Fruit fly (Drosophila melanogaster) whole organism, embryonic: ENCODE results near the gene CG11970.

Experiments
- Awh ChIP-seq: fragments of 200-800 bp; sonication (Bioruptor generic); IDR thresholded peaks from 2 replicates; pipeline ENCODE4, ENCODE4 v1.3.6; 2022; ENCODE audit warnings: missing biosample characterization, missing genetic modification characterization
- CG10654 ChIP-seq: fragments of 200-800 bp; sonication (Bioruptor generic); optimal IDR thresholded peaks from 2 replicates; lab custom pipeline; 2016; ENCODE audit warnings: missing biosample characterization, missing genetic modification characterization
- CG11696 ChIP-seq: fragments of 200-800 bp; sonication (Bioruptor generic); IDR thresholded peaks from 2 replicates; pipeline ENCODE4 v1.3.6; 2022; ENCODE audit warnings: missing biosample characterization, missing genetic modification characterization
- CG12391 ChIP-seq: fragments of 200-800 bp; sonication (Bioruptor generic); optimal IDR thresholded peaks from 3 replicates; lab custom pipeline; 2018; ENCODE audit warnings: missing biosample characterization, mild to moderate bottlenecking, missing genetic modification characterization, moderate library complexity
- CG13424 ChIP-seq: fragments of 200-800 bp; sonication (Bioruptor generic); optimal IDR thresholded peaks from 2 replicates; lab custom pipeline; 2019; ENCODE audit warnings: missing biosample characterization, mild to moderate bottlenecking, missing genetic modification characterization, moderate library complexity
- CG17912 ChIP-seq: fragments of 200-800 bp; sonication (Bioruptor generic); optimal IDR thresholded peaks from 2 replicates; lab custom pipeline; 2018; ENCODE audit warnings: missing biosample characterization, mild to moderate bottlenecking, missing genetic modification characterization
- CG30403 ChIP-seq: fragments of 200-800 bp; sonication (Bioruptor generic); optimal IDR thresholded peaks from 3 replicates; lab custom pipeline; 2016; ENCODE audit warnings: missing biosample characterization, missing genetic modification characterization
- CG32767 ChIP-seq: fragments of 200-800 bp; sonication (Bioruptor generic); IDR thresholded peaks from 2 replicates; pipeline ENCODE4 v1.3.6; 2022; ENCODE audit warnings: missing biosample characterization, missing genetic modification characterization
- CG3838 ChIP-seq: fragments of 200-800 bp; sonication (Bioruptor generic); optimal IDR thresholded peaks from 3 replicates; lab custom pipeline; 2016; ENCODE audit warnings: missing biosample characterization, missing genetic modification characterization
- CG4404 ChIP-seq: fragments of 200-800 bp; sonication (Bioruptor generic); IDR thresholded peaks from 2 replicates; pipeline ENCODE4 v1.3.6; 2022; ENCODE audit warnings: missing biosample characterization, missing genetic modification characterization
- CG5245 ChIP-seq: fragments of 200-800 bp; sonication (Bioruptor generic); optimal IDR thresholded peaks from 3 replicates; lab custom pipeline; 2016; ENCODE audit warnings: missing biosample characterization, missing genetic modification characterization
- CG6683 ChIP-seq: fragments of 200-800 bp; sonication (Bioruptor generic); optimal IDR thresholded peaks from 2 replicates; lab custom pipeline; 2017; ENCODE audit warnings: missing biosample characterization, mild to moderate bottlenecking, missing genetic modification characterization, missing genetic modification reagents
- CG6854 ChIP-seq: fragments of 200-800 bp; sonication (Bioruptor generic); optimal IDR thresholded peaks from 3 replicates; lab custom pipeline; 2017; ENCODE audit warnings: missing biosample characterization, mild to moderate bottlenecking, missing genetic modification characterization
- CG7271 ChIP-seq: fragments of 200-800 bp; sonication (Bioruptor generic); optimal IDR thresholded peaks from 2 replicates; lab custom pipeline; 2018; ENCODE audit warnings: missing biosample characterization, mild to moderate bottlenecking, missing genetic modification characterization, moderate library complexity
- CG7357 ChIP-seq: fragments of 200-800 bp; sonication (Bioruptor generic); IDR thresholded peaks from 3 replicates; pipeline ENCODE4 v1.3.6; 2022; ENCODE audit warnings: missing biosample characterization, missing genetic modification characterization
- CG7372 ChIP-seq: fragments of 200-800 bp; sonication (Bioruptor generic); IDR thresholded peaks from 2 replicates; pipeline ENCODE4 v1.3.6; 2022; ENCODE audit warnings: missing biosample characterization, missing genetic modification characterization
- CG8281 ChIP-seq: fragments of 200-800 bp; sonication (Bioruptor generic); optimal IDR thresholded peaks from 2 replicates; lab custom pipeline; 2018; ENCODE audit warnings: missing biosample characterization, mild to moderate bottlenecking, missing genetic modification characterization, moderate library complexity
- CG8290 ChIP-seq, 3 experiments: fragments of 200-800 bp; sonication (Bioruptor generic); optimal IDR thresholded peaks; 2 replicates each; lab custom pipeline; 2016 to 2019; ENCODE audit warnings: missing biosample characterization in 3 of 3, missing genetic modification characterization in 3 of 3, mild to moderate bottlenecking in 2 of 3, moderate library complexity in 1 of 3
- H2.0 ChIP-seq: fragments of 200-800 bp; sonication (Bioruptor generic); IDR thresholded peaks from 2 replicates; pipeline ENCODE4 v1.3.6; 2022; ENCODE audit warnings: missing biosample characterization, missing genetic modification characterization
- Hr51 ChIP-seq, 2 experiments: fragments of 200-800 bp; sonication (Bioruptor generic); optimal IDR thresholded peaks; 2 replicates in 1 of 2; 3 replicates in 1 of 2; lab custom pipeline; 2016 to 2018; ENCODE audit warnings: missing biosample characterization in 2 of 2, missing genetic modification characterization in 2 of 2, mild to moderate bottlenecking in 1 of 2, moderate library complexity in 1 of 2
- Hr78 ChIP-seq, 2 experiments: fragments of 200-800 bp in 1 of 2; fragments of >200 bp in 1 of 2; sonication (Bioruptor generic) in 1 of 2; optimal IDR thresholded peaks; 2 replicates each; lab custom pipeline; 2017 to 2019; ENCODE audit warnings: missing biosample characterization in 2 of 2, missing genetic modification characterization in 2 of 2, mild to moderate bottlenecking in 1 of 2, moderate library complexity in 1 of 2
- Hsf ChIP-seq: fragments of 200-800 bp; sonication (Bioruptor generic); optimal IDR thresholded peaks from 3 replicates; lab custom pipeline; 2016; ENCODE audit warnings: missing biosample characterization, missing genetic modification characterization
- Jarid2 ChIP-seq: fragments of 200-800 bp; sonication (Bioruptor generic); optimal IDR thresholded peaks from 3 replicates; lab custom pipeline; 2017; ENCODE audit warnings: mild to moderate bottlenecking, missing biosample characterization, missing genetic modification reagents, missing genetic modification characterization
- MESR4 ChIP-seq: fragments of 200-800 bp; sonication (Bioruptor generic); optimal IDR thresholded peaks from 2 replicates; lab custom pipeline; 2018; ENCODE audit warnings: missing biosample characterization, mild to moderate bottlenecking, missing genetic modification characterization, moderate library complexity
- ara ChIP-seq: fragments of 200-800 bp; sonication (Bioruptor generic); IDR thresholded peaks from 2 replicates; pipeline ENCODE4 v1.3.6; 2022; ENCODE audit warnings: missing biosample characterization, missing genetic modification characterization
- bowl ChIP-seq: fragments of 200-800 bp; sonication (Bioruptor generic); IDR thresholded peaks from 2 replicates; pipeline ENCODE4 v1.3.6; 2022; ENCODE audit warnings: missing biosample characterization, missing genetic modification characterization
- btn ChIP-seq: fragments of 200-800 bp; sonication (Bioruptor generic); optimal IDR thresholded peaks from 2 replicates; lab custom pipeline; 2016; ENCODE audit warnings: missing biosample characterization, missing genetic modification characterization
- crc ChIP-seq: fragments of 200-800 bp; sonication (Bioruptor generic); optimal IDR thresholded peaks from 2 replicates; lab custom pipeline; 2016; ENCODE audit warnings: missing biosample characterization, missing genetic modification characterization
- crol ChIP-seq: fragments of 200-800 bp; sonication (Bioruptor generic); IDR thresholded peaks from 2 replicates; pipeline ENCODE4 v1.3.6; 2022; ENCODE audit warnings: missing biosample characterization, missing genetic modification characterization
- cwo ChIP-seq: fragments of 200-800 bp; sonication (Bioruptor generic); optimal IDR thresholded peaks from 3 replicates; lab custom pipeline; 2017; ENCODE audit warnings: missing biosample characterization, missing genetic modification characterization, mild to moderate bottlenecking, moderate library complexity, missing genetic modification reagents
- danr ChIP-seq: fragments of 200-800 bp; sonication (Bioruptor generic); IDR thresholded peaks from 2 replicates; pipeline ENCODE4 v1.3.6; 2022; ENCODE audit warnings: missing biosample characterization, missing genetic modification characterization
- dimm ChIP-seq: fragments of 200-800 bp; sonication (Bioruptor generic); IDR thresholded peaks from 2 replicates; pipeline ENCODE4 v1.3.6; 2022; ENCODE audit warnings: missing biosample characterization, missing genetic modification characterization
- dmrt99B ChIP-seq: fragments of 200-800 bp; sonication (Bioruptor generic); optimal IDR thresholded peaks from 2 replicates; lab custom pipeline; 2018; ENCODE audit warnings: missing biosample characterization, mild to moderate bottlenecking, missing genetic modification characterization, moderate library complexity
- ems ChIP-seq: fragments of 200-800 bp; sonication (Bioruptor generic); optimal IDR thresholded peaks from 3 replicates; lab custom pipeline; 2016; ENCODE audit warnings: missing biosample characterization, missing genetic modification characterization
- eyg ChIP-seq: fragments of 200-800 bp; sonication (Bioruptor generic); optimal IDR thresholded peaks from 3 replicates; lab custom pipeline; 2016; ENCODE audit warnings: missing biosample characterization, missing genetic modification characterization
- fd3F ChIP-seq: fragments of 200-800 bp; sonication (Bioruptor generic); optimal IDR thresholded peaks from 2 replicates; lab custom pipeline; 2018; ENCODE audit warnings: missing biosample characterization, mild to moderate bottlenecking, missing genetic modification characterization, moderate library complexity
- grau ChIP-seq: fragments of 200-800 bp; optimal IDR thresholded peaks from 3 replicates; lab custom pipeline; 2019; ENCODE audit warnings: missing biosample characterization, mild to moderate bottlenecking, missing genetic modification characterization, moderate library complexity
- grn ChIP-seq: fragments of 200-800 bp; sonication (Bioruptor generic); optimal IDR thresholded peaks from 3 replicates; lab custom pipeline; 2017; ENCODE audit warnings: missing biosample characterization, missing genetic modification characterization
- kni ChIP-seq: fragments of 200-800 bp; sonication (Bioruptor generic); optimal IDR thresholded peaks from 3 replicates; lab custom pipeline; 2017; ENCODE audit warnings: mild to moderate bottlenecking, missing biosample characterization, missing genetic modification reagents, missing genetic modification characterization
- org-1 ChIP-seq: fragments of 200-800 bp; sonication (Bioruptor generic); optimal IDR thresholded peaks from 2 replicates; lab custom pipeline; 2017; ENCODE audit warnings: missing biosample characterization, missing genetic modification characterization
- pb ChIP-seq: fragments of 200-800 bp; sonication (Bioruptor generic); optimal IDR thresholded peaks from 3 replicates; lab custom pipeline; 2016; ENCODE audit warnings: missing biosample characterization, missing genetic modification characterization
- pho ChIP-seq: fragments of 200-800 bp; sonication (Bioruptor generic); optimal IDR thresholded peaks from 2 replicates; lab custom pipeline; 2016; ENCODE audit warnings: missing biosample characterization, missing genetic modification characterization
- prd ChIP-seq, 3 experiments: fragments of >200 bp in 2 of 3; fragments of 200-800 bp in 1 of 3; sonication (Bioruptor generic) in 1 of 3; optimal IDR thresholded peaks in 2 of 3; IDR thresholded peaks in 1 of 3; 2 replicates in 2 of 3; 3 replicates in 1 of 3; pipeline versions ENCODE4 v1.3.6 to Lab custom; 2017 to 2022; ENCODE audit warnings: missing biosample characterization in 1 of 3, missing genetic modification characterization in 1 of 3
- sc ChIP-seq, 3 experiments: fragments of >200 bp in 2 of 3; fragments of 200-800 bp in 1 of 3; sonication (Bioruptor generic) in 1 of 3; optimal IDR thresholded peaks; 2 replicates in 2 of 3; 3 replicates in 1 of 3; lab custom pipeline; 2017; ENCODE audit warnings: mild to moderate bottlenecking in 1 of 3, missing biosample characterization in 1 of 3, missing genetic modification characterization in 1 of 3, missing genetic modification reagents in 1 of 3
- sd ChIP-seq: fragments of 200-800 bp; sonication (Bioruptor generic); optimal IDR thresholded peaks from 3 replicates; lab custom pipeline; 2018; ENCODE audit warnings: missing biosample characterization, mild to moderate bottlenecking, missing genetic modification characterization, moderate library complexity
- shn ChIP-seq: fragments of 200-800 bp; sonication (Bioruptor generic); optimal IDR thresholded peaks from 3 replicates; lab custom pipeline; 2016; ENCODE audit warnings: missing biosample characterization, missing genetic modification characterization
- tna ChIP-seq: fragments of 200-800 bp; sonication (Bioruptor generic); IDR thresholded peaks from 2 replicates; pipeline ENCODE4 v1.3.6; 2022; ENCODE audit warnings: missing biosample characterization, missing genetic modification characterization; ENCODE audit not compliant: partially characterized antibody
- ttk ChIP-seq: fragments of 200-800 bp; sonication (Bioruptor generic); IDR thresholded peaks from 2 replicates; pipeline ENCODE4 v2.1.2; 2022; ENCODE audit warnings: missing biosample characterization, missing genetic modification characterization
- yki ChIP-seq: fragments of >200 bp; optimal IDR thresholded peaks from 3 replicates; lab custom pipeline; 2018
- zfh2 ChIP-seq: fragments of 200-800 bp; sonication (Bioruptor generic); optimal IDR thresholded peaks from 2 replicates; lab custom pipeline; 2016; ENCODE audit warnings: missing biosample characterization, missing genetic modification characterization

Gene CG11970

dm6 chr3R:9003600-9004223 is 19.2 kb downstream of the CG11970 start, which contains the start of the genes CG31100 and CG11980 (continued):
- TF ChIP-seq pb (GFP tag; lab: Kevin White, UChicago) (no peak), CG8290 (GFP tag; optimal IDR thresholded peaks at IDR 0.05; lab: Kevin White, UChicago) (no peak), CG8290 (tag; optimal IDR thresholded peaks at IDR 0.05; lab: Kevin White, UChicago) (no peak), sc (optimal IDR thresholded peaks at IDR 0.05; lab: Kevin White, UChicago) (no peak), sc (GFP tag; optimal IDR thresholded peaks at IDR 0.05; lab: Kevin White, UChicago) (no peak), yki (no peak), crc (GFP tag; lab: Kevin White, UChicago) (no peak), org-1 (GFP tag; lab: Kevin White, UChicago) (no peak), CG10654 (no peak), kni (GFP tag; lab: Kevin White, UChicago) (no peak), ttk (GFP tag; lab: Robert Waterston, UW) (no peak), shn (GFP tag; lab: Kevin White, UChicago) (no peak), CG4404 (GFP tag; lab: Robert Waterston, UW) (no peak), fd3F (GFP tag; lab: Kevin White, UChicago) (no peak), grau (tag; lab: Kevin White, UChicago) (peak; percentile 3), tna (GFP tag; lab: Robert Waterston, UW) (0 out of 2 replicates have a peak, but pooled peaks have one; percentile 40), CG6683 (GFP tag; lab: Kevin White, UChicago) (no peak), CG12391 (tag; lab: Kevin White, UChicago) (no peak), CG17912 (no peak), ara (no peak), crol (GFP tag; lab: Robert Waterston, UW) (no peak), CG32767 (GFP tag; lab: Robert Waterston, UW) (no peak), Hr78 (GFP tag; optimal IDR thresholded peaks at IDR 0.05; lab: Kevin White, UChicago) (no peak), CG30403 (GFP tag; lab: Kevin White, UChicago) (peak; percentile 11), Hsf (GFP tag; lab: Kevin White, UChicago) (no peak), pho (GFP tag; lab: Kevin White, UChicago) (no peak), Hr51 (GFP tag; optimal IDR thresholded peaks at IDR 0.05; lab: Kevin White, UChicago) (no peak), MESR4 (peak; percentile 77), CG5245 (no peak), CG11696 (no peak), dimm (GFP tag; lab: Robert Waterston, UW) (no peak), btn (no peak), sd (tag; lab: Kevin White, UChicago) (no peak), bowl (GFP tag; lab: Robert Waterston, UW) (no peak), dmrt99B (tag; lab: Kevin White, UChicago) (no peak), eyg (GFP tag; lab: Kevin White, UChicago) (no peak), CG6854 (GFP tag; lab: Kevin White, UChicago) (no peak), ems (GFP tag; lab: Kevin White, UChicago) (no peak), CG13424 (no peak), CG7372 (GFP tag; lab: Robert Waterston, UW) (no peak), CG7271 (tag; lab: Kevin White, UChicago) (no peak), CG8281 (tag; lab: Kevin White, UChicago) (no peak), zfh2 (GFP tag; lab: Kevin White, UChicago) (no peak), grn (no peak), CG7357 (GFP tag; lab: Robert Waterston, UW) (no peak), prd (optimal IDR thresholded peaks at IDR 0.05; lab: Kevin White, UChicago) (no peak), prd (GFP tag; IDR thresholded peaks at IDR 0.05; lab: Robert Waterston, UW) (no peak), Awh (GFP tag; lab: Robert Waterston, UW) (no peak), CG3838 (GFP tag; lab: Kevin White, UChicago) (no peak), cwo (GFP tag; lab: Kevin White, UChicago) (no peak), H2.0 (GFP tag; lab: Robert Waterston, UW) (no peak), Jarid2 (GFP tag; lab: Kevin White, UChicago) (no peak), danr (GFP tag; lab: Robert Waterston, UW) (no peak)
